Worm (Caenorhabditis elegans) whole organism, mixed stage, embryonic: ENCODE data around the gene C35D10.10.

Experiments
- M03D4.4 ChIP-seq: sonication (generic microtip); optimal IDR thresholded peaks from 2 replicates; lab custom pipeline; 2017; ENCODE audit warnings: mild to moderate bottlenecking, missing genetic modification characterization, missing compliant biosample characterization
- bed-3 ChIP-seq: fragments of 200-800 bp; sonication (Bioruptor generic); optimal IDR thresholded peaks from 3 replicates; lab custom pipeline; 2018; ENCODE audit warnings: mild to moderate bottlenecking, missing genetic modification characterization, moderate library complexity, missing compliant biosample characterization
- blmp-1 ChIP-seq: fragments of 150-350 bp; optimal IDR thresholded peaks from 2 replicates; lab custom pipeline; 2014; ENCODE audit warnings: missing biosample characterization, missing genetic modification characterization
- ceh-43 ChIP-seq: fragments of 200-800 bp; sonication (Bioruptor generic); optimal IDR thresholded peaks from 2 replicates; lab custom pipeline; 2018; ENCODE audit warnings: mild to moderate bottlenecking, missing genetic modification characterization, moderate library complexity, missing compliant biosample characterization
- ces-1 ChIP-seq: fragments of 150-350 bp; optimal IDR thresholded peaks from 2 replicates; lab custom pipeline; 2014; ENCODE audit warnings: missing biosample characterization, missing genetic modification reagents, missing genetic modification characterization
- cnd-1 ChIP-seq: fragments of 200-800 bp; sonication (Bioruptor generic); optimal IDR thresholded peaks from 2 replicates; lab custom pipeline; 2018; ENCODE audit warnings: mild to moderate bottlenecking, missing genetic modification characterization, missing compliant biosample characterization
- drap-1 ChIP-seq: fragments of 200-800 bp; sonication (Bioruptor generic); optimal IDR thresholded peaks from 3 replicates; lab custom pipeline; 2018; ENCODE audit warnings: mild to moderate bottlenecking, missing genetic modification characterization, missing compliant biosample characterization
- elt-1 ChIP-seq: sonication (generic microtip); optimal IDR thresholded peaks from 2 replicates; lab custom pipeline; 2017; ENCODE audit warnings: missing genetic modification characterization, mild to moderate bottlenecking, missing compliant biosample characterization, antibody characterized with exemption, moderate library complexity, borderline replicate concordance; ENCODE audit not compliant: insufficient read depth
- flh-1 ChIP-seq: fragments of 200-800 bp; sonication (Bioruptor generic); optimal IDR thresholded peaks from 2 replicates; lab custom pipeline; 2018; ENCODE audit warnings: mild to moderate bottlenecking, missing genetic modification characterization, moderate library complexity, missing compliant biosample characterization
- hlh-1 ChIP-seq: fragments of 150-350 bp; optimal IDR thresholded peaks from 2 replicates; lab custom pipeline; 2014; ENCODE audit warnings: missing biosample characterization, missing genetic modification reagents, missing genetic modification characterization
- lin-13 ChIP-seq: fragments of 150-350 bp; optimal IDR thresholded peaks from 2 replicates; lab custom pipeline; 2014; ENCODE audit warnings: missing biosample characterization, missing genetic modification characterization
- lin-32 ChIP-seq: fragments of 200-800 bp; sonication (Bioruptor generic); optimal IDR thresholded peaks from 2 replicates; lab custom pipeline; 2018; ENCODE audit warnings: mild to moderate bottlenecking, missing genetic modification characterization, missing compliant biosample characterization
- lsy-2 ChIP-seq: fragments of 150-350 bp; optimal IDR thresholded peaks from 2 replicates; lab custom pipeline; 2014; ENCODE audit warnings: missing biosample characterization, missing genetic modification characterization
- mab-5 ChIP-seq: fragments of 150-350 bp; optimal IDR thresholded peaks from 2 replicates; lab custom pipeline; 2014; ENCODE audit warnings: missing biosample characterization, missing genetic modification characterization
- nhr-28 ChIP-seq: fragments of 150-350 bp; optimal IDR thresholded peaks from 2 replicates; lab custom pipeline; 2014; ENCODE audit warnings: missing biosample characterization, missing genetic modification characterization
- pha-4 ChIP-seq: fragments of 150-350 bp; optimal IDR thresholded peaks from 2 replicates; lab custom pipeline; 2018; ENCODE audit warnings: missing biosample characterization, missing genetic modification reagents, missing genetic modification characterization
- sem-2 ChIP-seq: fragments of 200-800 bp; sonication (Bioruptor generic); optimal IDR thresholded peaks from 2 replicates; lab custom pipeline; 2018; ENCODE audit warnings: mild to moderate bottlenecking, missing genetic modification characterization, missing compliant biosample characterization
- sptf-1 ChIP-seq: sonication (generic microtip); optimal IDR thresholded peaks from 2 replicates; lab custom pipeline; 2017; ENCODE audit warnings: mild to moderate bottlenecking, missing genetic modification characterization, moderate library complexity, missing compliant biosample characterization
- zip-8 ChIP-seq: fragments of 150-350 bp; optimal IDR thresholded peaks from 2 replicates; lab custom pipeline; 2014; ENCODE audit warnings: missing biosample characterization, missing genetic modification characterization
- ztf-11 ChIP-seq: fragments of 150-350 bp; optimal IDR thresholded peaks from 2 replicates; lab custom pipeline; 2014; ENCODE audit warnings: missing biosample characterization, missing genetic modification characterization

C35D10.10 gene

DNA sequence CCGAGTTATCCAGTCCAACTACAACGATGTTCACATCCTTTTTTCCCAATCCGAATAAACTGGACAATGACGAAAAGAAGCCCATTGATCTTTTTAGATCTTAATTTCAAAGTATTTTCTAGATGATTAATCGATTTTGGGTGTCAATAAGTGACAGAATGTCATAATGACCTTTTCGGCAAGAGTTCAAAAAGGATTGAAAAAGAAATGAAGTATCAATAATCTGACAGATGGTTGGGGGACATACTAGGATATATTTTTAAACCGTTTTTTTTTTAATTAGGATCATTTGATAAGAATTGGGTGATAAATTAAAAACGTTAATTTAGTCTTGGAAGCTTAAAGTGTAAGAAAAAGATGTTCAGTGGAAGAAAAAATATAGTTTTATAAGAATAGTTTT, 46.9 kb downstream of the C35D10.10 start, which contains the start of gene arl-6:
Gene arl-6 (minus strand): TSS at position 101 of the 400 bp plus-strand sequence.
- no peak for TF ChIP-seq cnd-1
- TF ChIP-seq ces-1: no peak
- TF ChIP-seq hlh-1 (tag; lab: Kevin White, UChicago): no peak
- TF ChIP-seq pha-4 (tag; lab: Kevin White, UChicago): no peak
- TF ChIP-seq M03D4.4: no peak
- no peak for TF ChIP-seq bed-3 (GFP tag; lab: Kevin White, UChicago)
- TF ChIP-seq lin-32 (GFP tag; lab: Kevin White, UChicago): no peak
- TF ChIP-seq blmp-1: no peak
- no peak for TF ChIP-seq nhr-28
- TF ChIP-seq lin-13: no peak
- TF ChIP-seq zip-8: no peak
- TF ChIP-seq ztf-11: no peak
- no peak for TF ChIP-seq sem-2 (GFP tag; lab: Kevin White, UChicago)
- TF ChIP-seq, all 35 proteins: peak for 0

DNA sequence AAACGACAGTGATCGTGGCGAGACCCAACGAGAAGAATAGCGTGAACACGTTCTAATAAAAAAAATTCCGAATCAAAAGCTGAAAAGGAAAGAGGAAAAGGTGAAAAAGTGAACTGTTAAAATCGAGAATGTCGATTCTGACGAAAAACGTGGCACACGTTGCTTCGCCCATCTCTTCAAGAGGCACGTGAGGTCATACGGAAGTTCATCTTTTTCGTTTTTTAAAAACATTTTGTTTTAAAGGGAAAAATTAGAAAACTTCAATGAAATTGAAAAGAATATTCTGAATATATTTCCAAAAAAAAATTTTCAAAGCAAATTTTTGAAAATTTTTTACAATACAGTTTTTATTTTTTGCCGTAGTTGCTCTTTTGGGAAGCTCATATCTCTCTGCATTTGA, 50.4 kb downstream of the C35D10.10 start, which contains the start of gene C38D4.7:
Gene C38D4.7 (minus strand): TSS at position 101 of the 400 bp plus-strand sequence.
- TF ChIP-seq lsy-2 (tag; lab: Kevin White, UChicago): no peak
- no peak for TF ChIP-seq bed-3 (GFP tag; lab: Kevin White, UChicago)
- TF ChIP-seq elt-1: no peak
- TF ChIP-seq ceh-43 (GFP tag; lab: Kevin White, UChicago): no peak
- TF ChIP-seq drap-1 (GFP tag; lab: Kevin White, UChicago): no peak
- TF ChIP-seq flh-1 (GFP tag; lab: Kevin White, UChicago): no peak
- no peak for TF ChIP-seq mab-5 (tag; lab: Kevin White, UChicago)
- TF ChIP-seq sptf-1 (tag; lab: Kevin White, UChicago): no peak
